Fruit fly (Drosophila melanogaster) whole organism, embryonic: ENCODE data around the gene CG12289.

Source experiments
- Antp ChIP-seq: fragments of 200-800 bp; sonication (Bioruptor generic); optimal IDR thresholded peaks from 3 replicates; lab custom pipeline; 2016; ENCODE audit warnings: missing biosample characterization, missing genetic modification characterization
- Blimp-1 ChIP-seq: fragments of 200-800 bp; sonication (Bioruptor generic); optimal IDR thresholded peaks from 3 replicates; lab custom pipeline; 2018; ENCODE audit warnings: missing biosample characterization, missing genetic modification characterization, mild to moderate bottlenecking, moderate library complexity, missing genetic modification reagents
- CG10274 ChIP-seq: fragments of 200-800 bp; sonication (Bioruptor generic); optimal IDR thresholded peaks from 3 replicates; lab custom pipeline; 2017; ENCODE audit warnings: missing biosample characterization, mild to moderate bottlenecking, missing genetic modification characterization
- CG11398 ChIP-seq: fragments of 200-800 bp; sonication (Bioruptor generic); optimal IDR thresholded peaks from 2 replicates; lab custom pipeline; 2016; ENCODE audit warnings: missing biosample characterization, missing genetic modification characterization
- CG12299 ChIP-seq: fragments of 200-800 bp; sonication (Bioruptor generic); optimal IDR thresholded peaks from 2 replicates; lab custom pipeline; 2018; ENCODE audit warnings: missing biosample characterization, mild to moderate bottlenecking, missing genetic modification characterization
- CG12769 ChIP-seq: fragments of 200-800 bp; sonication (Bioruptor generic); optimal IDR thresholded peaks from 2 replicates; lab custom pipeline; 2019; ENCODE audit warnings: missing biosample characterization, mild to moderate bottlenecking, missing genetic modification characterization, moderate library complexity
- CG12942 ChIP-seq: fragments of 200-800 bp; sonication (Bioruptor generic); optimal IDR thresholded peaks from 3 replicates; lab custom pipeline; 2016; ENCODE audit warnings: missing biosample characterization, missing genetic modification characterization
- CG13624 ChIP-seq: fragments of 200-800 bp; sonication (Bioruptor generic); optimal IDR thresholded peaks from 2 replicates; lab custom pipeline; 2016; ENCODE audit warnings: missing biosample characterization, missing genetic modification characterization
- CG13775 ChIP-seq: fragments of 200-800 bp; sonication (Bioruptor generic); optimal IDR thresholded peaks from 3 replicates; lab custom pipeline; 2017; ENCODE audit warnings: missing biosample characterization, mild to moderate bottlenecking, missing genetic modification characterization
- CG15269 ChIP-seq: fragments of 200-800 bp; sonication (Bioruptor generic); optimal IDR thresholded peaks from 2 replicates; lab custom pipeline; 2018; ENCODE audit warnings: missing biosample characterization, mild to moderate bottlenecking, missing genetic modification characterization, moderate library complexity
- CG17385 ChIP-seq: fragments of 200-800 bp; sonication (Bioruptor generic); optimal IDR thresholded peaks from 3 replicates; lab custom pipeline; 2018; ENCODE audit warnings: missing biosample characterization, mild to moderate bottlenecking, missing genetic modification characterization
- CG17612 ChIP-seq: fragments of 200-800 bp; sonication (Bioruptor generic); IDR thresholded peaks from 2 replicates; pipeline ENCODE4 v1.3.6; 2022; ENCODE audit warnings: missing biosample characterization, missing genetic modification characterization
- CG1792 ChIP-seq: fragments of 200-800 bp; sonication (Bioruptor generic); optimal IDR thresholded peaks from 2 replicates; lab custom pipeline; 2016; ENCODE audit warnings: missing biosample characterization, missing genetic modification characterization
- CG18011 ChIP-seq: fragments of 200-800 bp; sonication (Bioruptor generic); optimal IDR thresholded peaks from 2 replicates; lab custom pipeline; 2017; ENCODE audit warnings: missing biosample characterization, missing genetic modification characterization, mild to moderate bottlenecking, moderate library complexity, missing genotype
- CG2712 ChIP-seq: fragments of 200-800 bp; optimal IDR thresholded peaks from 3 replicates; lab custom pipeline; 2019; ENCODE audit warnings: missing biosample characterization, mild to moderate bottlenecking, missing genetic modification characterization, moderate library complexity
- CG34224 ChIP-seq: fragments of 200-800 bp; sonication (Bioruptor generic); IDR thresholded peaks from 3 replicates; pipeline ENCODE4 v1.3.6; 2022; ENCODE audit warnings: missing biosample characterization, missing genetic modification characterization; ENCODE audit not compliant: partially characterized antibody
- CG4328 ChIP-seq: fragments of 200-800 bp; sonication (Bioruptor generic); optimal IDR thresholded peaks from 3 replicates; lab custom pipeline; 2017; ENCODE audit warnings: missing biosample characterization, missing genetic modification reagents, missing genetic modification characterization
- CG43689 ChIP-seq: fragments of 200-800 bp; sonication (Bioruptor generic); IDR thresholded peaks from 2 replicates; pipeline ENCODE4 v1.3.6; 2022; ENCODE audit warnings: missing biosample characterization, missing genetic modification characterization
- CG5953 ChIP-seq: fragments of 200-800 bp; sonication (Bioruptor generic); IDR thresholded peaks from 2 replicates; pipeline ENCODE4 v1.3.6; 2022; ENCODE audit warnings: missing biosample characterization, missing genetic modification characterization
- CG8359 ChIP-seq: fragments of 200-800 bp; sonication (Bioruptor generic); optimal IDR thresholded peaks from 2 replicates; lab custom pipeline; 2017; ENCODE audit warnings: missing biosample characterization, mild to moderate bottlenecking, missing genetic modification characterization, borderline replicate concordance
- CG9876 ChIP-seq: fragments of 200-800 bp; sonication (Bioruptor generic); optimal IDR thresholded peaks from 2 replicates; lab custom pipeline; 2016; ENCODE audit warnings: missing biosample characterization, missing genetic modification characterization
- CHES-1-like ChIP-seq: fragments of 200-800 bp; sonication (Bioruptor generic); optimal IDR thresholded peaks from 2 replicates; lab custom pipeline; 2016; ENCODE audit warnings: missing biosample characterization, missing genetic modification characterization
- Hr39 ChIP-seq: fragments of >200 bp; optimal IDR thresholded peaks from 2 replicates; lab custom pipeline; 2017
- Hr78 ChIP-seq, 2 experiments: fragments of 200-800 bp in 1 of 2; fragments of >200 bp in 1 of 2; sonication (Bioruptor generic) in 1 of 2; optimal IDR thresholded peaks; 2 replicates each; lab custom pipeline; 2017 to 2019; ENCODE audit warnings: missing biosample characterization in 2 of 2, missing genetic modification characterization in 2 of 2, mild to moderate bottlenecking in 1 of 2, moderate library complexity in 1 of 2
- Nf-YB ChIP-seq: fragments of 200-800 bp; sonication (Bioruptor generic); optimal IDR thresholded peaks from 3 replicates; lab custom pipeline; 2019; ENCODE audit warnings: missing biosample characterization, mild to moderate bottlenecking, missing genetic modification characterization, moderate library complexity
- NfI ChIP-seq: fragments of 200-800 bp; sonication (Bioruptor generic); optimal IDR thresholded peaks from 3 replicates; lab custom pipeline; 2018; ENCODE audit warnings: missing biosample characterization, mild to moderate bottlenecking, missing genetic modification characterization, moderate library complexity
- Oli ChIP-seq: fragments of 200-800 bp; sonication (Bioruptor generic); optimal IDR thresholded peaks from 2 replicates; lab custom pipeline; 2018; ENCODE audit warnings: missing biosample characterization, mild to moderate bottlenecking, missing genetic modification characterization, moderate library complexity
- PHDP ChIP-seq: fragments of 200-800 bp; sonication (Bioruptor generic); optimal IDR thresholded peaks from 3 replicates; lab custom pipeline; 2018; ENCODE audit warnings: missing biosample characterization, mild to moderate bottlenecking, missing genetic modification characterization, moderate library complexity
- Sry-δ ChIP-seq: fragments of 200-800 bp; sonication (Bioruptor generic); optimal IDR thresholded peaks from 2 replicates; lab custom pipeline; 2016; ENCODE audit warnings: missing biosample characterization, missing genetic modification characterization
- ara ChIP-seq: fragments of 200-800 bp; sonication (Bioruptor generic); IDR thresholded peaks from 2 replicates; pipeline ENCODE4 v1.3.6; 2022; ENCODE audit warnings: missing biosample characterization, missing genetic modification characterization
- ato ChIP-seq: fragments of 200-800 bp; sonication (Bioruptor generic); IDR thresholded peaks from 2 replicates; pipeline ENCODE4 v1.3.6; 2022; ENCODE audit warnings: missing biosample characterization, missing genetic modification characterization; ENCODE audit not compliant: partially characterized antibody
- bbx ChIP-seq: fragments of 200-800 bp; sonication (Bioruptor generic); IDR thresholded peaks from 2 replicates; pipeline ENCODE4 v1.3.6; 2022; ENCODE audit warnings: missing biosample characterization, missing genetic modification characterization; ENCODE audit not compliant: partially characterized antibody
- bcd ChIP-seq: fragments of 200-800 bp; sonication (Bioruptor generic); optimal IDR thresholded peaks from 2 replicates; lab custom pipeline; 2017; ENCODE audit warnings: missing biosample characterization, mild to moderate bottlenecking, missing genetic modification characterization
- da ChIP-seq: fragments of 200-800 bp; sonication (Bioruptor generic); optimal IDR thresholded peaks from 2 replicates; lab custom pipeline; 2016; ENCODE audit warnings: missing biosample characterization, missing genetic modification characterization
- dan ChIP-seq: fragments of 200-800 bp; sonication (Bioruptor generic); IDR thresholded peaks from 2 replicates; pipeline ENCODE4 v1.3.6; 2022; ENCODE audit warnings: missing biosample characterization, missing genetic modification characterization
- dpn ChIP-seq, 2 experiments: fragments of 200-800 bp; sonication (Bioruptor generic); optimal IDR thresholded peaks; 3 replicates each; lab custom pipeline; 2016; ENCODE audit warnings: missing biosample characterization in 2 of 2, missing genetic modification characterization in 2 of 2
- fd3F ChIP-seq: fragments of 200-800 bp; sonication (Bioruptor generic); optimal IDR thresholded peaks from 2 replicates; lab custom pipeline; 2018; ENCODE audit warnings: missing biosample characterization, mild to moderate bottlenecking, missing genetic modification characterization, moderate library complexity
- gcm2 ChIP-seq: fragments of 200-800 bp; sonication (Bioruptor generic); optimal IDR thresholded peaks from 2 replicates; lab custom pipeline; 2016; ENCODE audit warnings: missing biosample characterization, missing genetic modification characterization
- jing ChIP-seq: fragments of 200-800 bp; sonication (Bioruptor generic); optimal IDR thresholded peaks from 2 replicates; lab custom pipeline; 2018; ENCODE audit warnings: missing biosample characterization, mild to moderate bottlenecking, missing genetic modification characterization
- pum ChIP-seq: fragments of 200-800 bp; sonication (Bioruptor generic); optimal IDR thresholded peaks from 2 replicates; lab custom pipeline; 2016; ENCODE audit warnings: missing biosample characterization, missing genetic modification characterization
- ro ChIP-seq: fragments of 200-800 bp; sonication (Bioruptor generic); IDR thresholded peaks from 2 replicates; pipeline ENCODE4 v1.3.6; 2022; ENCODE audit warnings: missing biosample characterization, missing genetic modification characterization
- run ChIP-seq: fragments of 200-800 bp; sonication (Bioruptor generic); optimal IDR thresholded peaks from 3 replicates; lab custom pipeline; 2018; ENCODE audit warnings: missing biosample characterization, mild to moderate bottlenecking, missing genetic modification characterization
- sima ChIP-seq: fragments of 200-800 bp; sonication (Bioruptor generic); optimal IDR thresholded peaks from 2 replicates; lab custom pipeline; 2016; ENCODE audit warnings: missing biosample characterization, missing genetic modification characterization
- sisA ChIP-seq: fragments of 200-800 bp; sonication (Bioruptor generic); IDR thresholded peaks from 2 replicates; pipeline ENCODE4 v1.3.6; 2022; ENCODE audit warnings: missing biosample characterization, missing genetic modification characterization
- ssp ChIP-seq: fragments of 200-800 bp; sonication (Bioruptor generic); IDR thresholded peaks from 2 replicates; pipeline ENCODE4 v1.3.6; 2022; ENCODE audit warnings: missing biosample characterization, missing genetic modification characterization
- tna ChIP-seq: fragments of 200-800 bp; sonication (Bioruptor generic); IDR thresholded peaks from 2 replicates; pipeline ENCODE4 v1.3.6; 2022; ENCODE audit warnings: missing biosample characterization, missing genetic modification characterization; ENCODE audit not compliant: partially characterized antibody
- trem ChIP-seq: fragments of 200-800 bp; optimal IDR thresholded peaks from 3 replicates; lab custom pipeline; 2019; ENCODE audit warnings: missing biosample characterization, mild to moderate bottlenecking, missing genetic modification characterization, moderate library complexity
- tx ChIP-seq: fragments of 200-800 bp; sonication (Bioruptor generic); optimal IDR thresholded peaks from 2 replicates; lab custom pipeline; 2016; ENCODE audit warnings: missing biosample characterization, missing genetic modification characterization
- wek ChIP-seq: fragments of 200-800 bp; sonication (Bioruptor generic); optimal IDR thresholded peaks from 3 replicates; lab custom pipeline; 2018; ENCODE audit warnings: missing biosample characterization, mild to moderate bottlenecking, missing genetic modification characterization, moderate library complexity

CG12289 gene

dm6 chr3L:11408282-11409047, 49.8 kb downstream of the CG12289 start (continued):
- TF ChIP-seq Sry-δ (GFP tag; lab: Kevin White, UChicago) (no peak), CG10274 (peak; percentile 10), da (GFP tag; lab: Kevin White, UChicago) (no peak), PHDP (tag; lab: Kevin White, UChicago) (no peak), CG12299 (tag; lab: Kevin White, UChicago) (no peak), Oli (peak; percentile 52), dpn (GFP tag; optimal IDR thresholded peaks at IDR 0.05; lab: Kevin White, UChicago) (peak; percentile 17 to 24), fd3F (GFP tag; lab: Kevin White, UChicago) (no peak), CG34224 (GFP tag; lab: Robert Waterston, UW) (no peak), CG2712 (tag; lab: Kevin White, UChicago) (peak; percentile 56), CG13624 (peak; percentile 24), Antp (GFP tag; lab: Kevin White, UChicago) (peak; percentile 50), CG5953 (no peak), trem (tag; lab: Kevin White, UChicago) (peak; percentile 23), Hr39 (lab: Kevin White, UChicago) (no peak), jing (GFP tag; lab: Kevin White, UChicago) (no peak), sima (GFP tag; lab: Kevin White, UChicago) (no peak), ssp (GFP tag; lab: Robert Waterston, UW) (no peak), CG17385 (GFP tag; lab: Kevin White, UChicago) (no peak), pum (GFP tag; lab: Kevin White, UChicago) (peak; percentile 13), CHES-1-like (GFP tag; lab: Kevin White, UChicago) (no peak), CG8359 (no peak), CG43689 (GFP tag; lab: Robert Waterston, UW) (no peak), sisA (0 out of 2 replicates have a peak, but pooled peaks have one; percentile 27), CG12769 (peak; percentile 63), CG9876 (GFP tag; lab: Kevin White, UChicago) (no peak), ato (GFP tag; lab: Robert Waterston, UW) (no peak), CG13775 (GFP tag; lab: Kevin White, UChicago) (no peak), tx (GFP tag; lab: Kevin White, UChicago) (no peak), Blimp-1 (GFP tag; lab: Kevin White, UChicago) (peak; percentile 40), ara (no peak; the same call in 1 of the 2 replicates), CG4328 (no peak), wek (GFP tag; lab: Kevin White, UChicago) (no peak), Nf-YB (no peak), CG18011 (GFP tag; lab: Kevin White, UChicago) (no peak), run (tag; lab: Kevin White, UChicago) (no peak), CG1792 (GFP tag; lab: Kevin White, UChicago) (no peak), CG11398 (GFP tag; lab: Kevin White, UChicago) (no peak), bbx (GFP tag; lab: Robert Waterston, UW) (no peak), tna (no peak), NfI (GFP tag; lab: Kevin White, UChicago) (no peak), gcm2 (no peak), Hr78 (GFP tag; optimal IDR thresholded peaks at IDR 0.05; lab: Kevin White, UChicago) (no peak), bcd (GFP tag; lab: Kevin White, UChicago) (peak; percentile 17), dan (GFP tag; lab: Robert Waterston, UW) (no peak), ro (no peak), CG15269 (no peak), CG17612 (GFP tag; lab: Robert Waterston, UW) (no peak), CG12942 (GFP tag; lab: Kevin White, UChicago) (no peak)
